Comparison of ENCODE assay signal across 1 fruit fly cellular context in the genomic region with DNA sequence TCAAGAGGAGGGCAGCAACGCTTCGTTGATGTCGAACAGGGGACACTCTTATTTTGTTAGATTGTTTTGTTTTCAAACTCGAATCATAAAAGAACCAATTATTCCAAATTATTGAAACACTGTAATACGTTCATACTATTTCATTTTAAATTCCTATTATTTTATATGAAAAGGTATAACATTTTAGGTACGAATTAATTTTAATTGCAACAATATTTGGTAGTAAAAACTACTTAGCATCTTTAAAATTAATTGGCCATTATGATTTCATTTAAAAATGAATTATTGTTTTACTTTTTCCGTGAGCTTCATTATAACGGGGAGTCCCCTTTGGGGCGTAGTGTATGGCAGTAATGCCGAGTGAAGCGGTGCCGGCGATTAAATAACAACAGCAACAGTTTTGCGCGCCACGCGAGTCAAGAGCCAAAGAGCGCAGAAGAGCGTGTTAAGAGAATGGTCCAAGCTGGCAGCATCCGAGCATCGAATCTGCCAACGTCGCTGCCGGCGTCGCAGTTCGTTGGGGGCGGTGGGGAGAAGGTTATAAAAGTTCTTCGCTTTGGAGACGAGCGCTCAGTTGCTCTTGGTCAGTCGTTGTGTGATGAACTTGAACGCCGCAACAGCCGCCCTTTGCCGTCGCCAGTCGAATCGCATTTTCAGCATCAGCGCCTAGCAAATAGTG.
TF ChIP-seq lines count a peak whose summit lies in the region.

No protein-coding gene starts in this region.

TF ChIP-seq in whole organism, embryonic, 481 proteins besides CTCF, POLR2A, EP300 and RAD21 (continued from another document):
- peak; percentile 58 for TF ChIP-seq CG9932 (GFP tag; IDR thresholded peaks at IDR 0.05; lab: Robert Waterston, UW)
- TF ChIP-seq CG33557 (GFP tag; optimal IDR thresholded peaks at IDR 0.05; lab: Kevin White, UChicago), result no peak
- no peak for TF ChIP-seq CHES-1-like (GFP tag; optimal IDR thresholded peaks at IDR 0.05; lab: Kevin White, UChicago)
- TF ChIP-seq dmrt11E (tag; optimal IDR thresholded peaks at IDR 0.05; lab: Kevin White, UChicago), result no peak
TF ChIP-seq in whole organism, embryonic: peak in this region for 159.
